Worm (Caenorhabditis elegans) whole organism, L3 larva: ENCODE results near the gene glb-2.

Experiments used
- R02D3.7 ChIP-seq: fragments of 150-350 bp; optimal IDR thresholded peaks from 2 replicates; lab custom pipeline; 2014; ENCODE audit warnings: missing biosample characterization, missing genetic modification characterization
- ama-1 ChIP-seq: fragments of 150-350 bp; optimal IDR thresholded peaks from 2 replicates; lab custom pipeline; 2018
- ceh-16 ChIP-seq: sonication (generic microtip); optimal IDR thresholded peaks from 2 replicates; lab custom pipeline; 2017; ENCODE audit warnings: missing biosample characterization, missing genetic modification characterization
- ceh-28 ChIP-seq: fragments of 150-350 bp; optimal IDR thresholded peaks from 2 replicates; lab custom pipeline; 2014; ENCODE audit warnings: missing biosample characterization, missing genetic modification reagents, missing genetic modification characterization
- ceh-82 ChIP-seq: fragments of 150-350 bp; optimal IDR thresholded peaks from 2 replicates; lab custom pipeline; 2014; ENCODE audit warnings: missing biosample characterization, missing genetic modification characterization
- ceh-9 ChIP-seq: sonication (generic microtip); optimal IDR thresholded peaks from 2 replicates; lab custom pipeline; 2018; ENCODE audit warnings: missing biosample characterization, missing genetic modification characterization
- egl-27 ChIP-seq: sonication (generic microtip); optimal IDR thresholded peaks from 4 replicates; lab custom pipeline; 2017; ENCODE audit warnings: missing biosample characterization, missing genetic modification reagents, missing genetic modification characterization
- egl-5 ChIP-seq: fragments of 150-350 bp; optimal IDR thresholded peaks from 2 replicates; lab custom pipeline; 2017; ENCODE audit warnings: missing biosample characterization, missing genetic modification reagents, missing genetic modification characterization, inconsistent platforms
- elt-1 ChIP-seq: fragments of 150-350 bp; optimal IDR thresholded peaks from 2 replicates; lab custom pipeline; 2014; ENCODE audit warnings: missing biosample characterization, missing genetic modification characterization
- elt-3 ChIP-seq, 3 experiments: fragments of 150-350 bp in 1 of 3; sonication (generic microtip) in 2 of 3; optimal IDR thresholded peaks; 2 replicates in 2 of 3; 4 replicates in 1 of 3; lab custom pipeline; 2014 to 2017; ENCODE audit warnings: missing biosample characterization in 3 of 3, missing genetic modification characterization in 3 of 3
- eor-1 ChIP-seq, 2 experiments: fragments of 150-350 bp; optimal IDR thresholded peaks; 2 replicates each; lab custom pipeline; 2014 to 2018; ENCODE audit warnings: missing biosample characterization in 2 of 2, missing genetic modification characterization in 2 of 2
- fkh-10 ChIP-seq: sonication (generic microtip); optimal IDR thresholded peaks from 2 replicates; lab custom pipeline; 2017; ENCODE audit warnings: missing biosample characterization, missing genetic modification reagents, missing genetic modification characterization
- fkh-2 ChIP-seq: fragments of 150-350 bp; optimal IDR thresholded peaks from 2 replicates; lab custom pipeline; 2014; ENCODE audit warnings: missing biosample characterization, missing genetic modification reagents, missing genetic modification characterization
- fos-1 ChIP-seq: fragments of 150-350 bp; optimal IDR thresholded peaks from 2 replicates; lab custom pipeline; 2014; ENCODE audit warnings: missing biosample characterization, missing genetic modification characterization
- hmg-11 ChIP-seq: sonication (generic microtip); optimal IDR thresholded peaks from 2 replicates; lab custom pipeline; 2016; ENCODE audit warnings: missing genetic modification characterization, missing compliant biosample characterization
- jun-1 ChIP-seq: fragments of 150-350 bp; optimal IDR thresholded peaks from 2 replicates; lab custom pipeline; 2014; ENCODE audit warnings: missing biosample characterization, missing genetic modification reagents, missing genetic modification characterization
- lin-15B ChIP-seq: fragments of 150-350 bp; optimal IDR thresholded peaks from 2 replicates; lab custom pipeline; 2014; ENCODE audit warnings: missing biosample characterization, missing genetic modification characterization
- mdl-1 ChIP-seq: fragments of 150-350 bp; optimal IDR thresholded peaks from 2 replicates; lab custom pipeline; 2014; ENCODE audit warnings: missing biosample characterization, missing genetic modification characterization
- mml-1 ChIP-seq: fragments of 150-350 bp; sonication (generic microtip); optimal IDR thresholded peaks from 3 replicates; lab custom pipeline; 2014; ENCODE audit warnings: missing biosample characterization, missing genetic modification characterization
- nfya-1 ChIP-seq: sonication (generic microtip); optimal IDR thresholded peaks from 2 replicates; lab custom pipeline; 2017; ENCODE audit warnings: missing genetic modification characterization, mild to moderate bottlenecking, missing compliant biosample characterization, antibody characterized with exemption, moderate library complexity; ENCODE audit not compliant: insufficient read depth
- nhr-11 ChIP-seq: fragments of 150-350 bp; optimal IDR thresholded peaks from 2 replicates; lab custom pipeline; 2014; ENCODE audit warnings: missing biosample characterization, missing genetic modification characterization
- nhr-12 ChIP-seq: fragments of 150-350 bp; optimal IDR thresholded peaks from 2 replicates; lab custom pipeline; 2014; ENCODE audit warnings: missing biosample characterization, missing genetic modification characterization
- nhr-25 ChIP-seq: sonication (generic microtip); optimal IDR thresholded peaks from 2 replicates; lab custom pipeline; 2017; ENCODE audit warnings: missing biosample characterization, missing genetic modification characterization
- nhr-43 ChIP-seq: sonication (generic microtip); optimal IDR thresholded peaks from 2 replicates; lab custom pipeline; 2016; ENCODE audit warnings: mild to moderate bottlenecking, missing genetic modification characterization, missing compliant biosample characterization; ENCODE audit not compliant: poor library complexity, severe bottlenecking
- nhr-76 ChIP-seq: fragments of 150-350 bp; sonication (generic microtip); optimal IDR thresholded peaks from 5 replicates; lab custom pipeline; 2014; ENCODE audit warnings: missing biosample characterization, missing genetic modification characterization
- nhr-77 ChIP-seq: fragments of 150-350 bp; optimal IDR thresholded peaks from 2 replicates; lab custom pipeline; 2014; ENCODE audit warnings: missing biosample characterization, missing genetic modification characterization
- sea-2 ChIP-seq: fragments of 150-350 bp; sonication (generic microtip); optimal IDR thresholded peaks from 4 replicates; lab custom pipeline; 2014; ENCODE audit warnings: missing biosample characterization, missing genetic modification reagents, missing genetic modification characterization
- skn-1 ChIP-seq: fragments of 150-350 bp; optimal IDR thresholded peaks from 2 replicates; lab custom pipeline; 2014; ENCODE audit warnings: missing biosample characterization, missing genetic modification characterization
- unc-39 ChIP-seq: sonication (generic microtip); optimal IDR thresholded peaks from 4 replicates; lab custom pipeline; 2017; ENCODE audit warnings: missing biosample characterization, missing genetic modification characterization
- zag-1 ChIP-seq: fragments of 150-350 bp; optimal IDR thresholded peaks from 2 replicates; lab custom pipeline; 2014; ENCODE audit warnings: missing biosample characterization, missing genetic modification characterization

Gene glb-2

DNA sequence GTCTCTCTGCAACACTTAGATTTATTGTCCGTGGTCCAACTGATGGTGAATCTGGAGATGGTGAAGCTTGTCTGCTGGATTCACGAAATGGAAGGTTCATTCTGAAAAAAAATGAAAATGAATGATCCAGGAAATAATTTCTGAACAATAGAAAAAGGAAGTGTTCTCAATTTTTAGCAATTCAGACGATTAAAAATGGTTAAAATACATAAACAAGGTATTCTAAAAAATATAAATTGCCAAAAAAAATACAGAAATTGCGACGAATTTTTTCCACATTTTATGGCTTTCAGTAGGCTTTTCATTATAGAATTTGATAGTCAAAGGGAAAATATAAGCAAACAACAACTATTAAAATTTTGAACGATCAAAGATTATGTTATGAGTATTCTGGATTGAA lies at the start of gene glb-2:
Gene glb-2, minus strand, starts transcription at position 101 of the 400 bp plus-strand sequence.
- TF ChIP-seq ceh-9 (no peak), nhr-77 (tag; lab: Kevin White, UChicago) (no peak), jun-1 (tag; lab: Kevin White, UChicago) (no peak), fkh-10 (GFP tag; lab: Kevin White, UChicago) (no peak), nfya-1 (tag; lab: Kevin White, UChicago) (no peak), elt-3 (tag; optimal IDR thresholded peaks at IDR 0.05; lab: Kevin White, UChicago) (no peak), nhr-76 (no peak), egl-27 (tag; lab: Kevin White, UChicago) (no peak), R02D3.7 (tag; lab: Kevin White, UChicago) (no peak), egl-5 (tag; lab: Kevin White, UChicago) (no peak), hmg-11 (tag; lab: Kevin White, UChicago) (no peak), mdl-1 (tag; lab: Kevin White, UChicago) (no peak), nhr-12 (no peak), ama-1 (no peak), eor-1 (tag; optimal IDR thresholded peaks at IDR 0.05; lab: Kevin White, UChicago) (no peak), skn-1 (tag; lab: Kevin White, UChicago) (no peak), ceh-28 (tag; lab: Kevin White, UChicago) (no peak), nhr-43 (tag; lab: Kevin White, UChicago) (no peak), elt-1 (tag; lab: Kevin White, UChicago) (no peak)

ce11 chrIV:7312620-7313194 lies 49.7 kb upstream of the glb-2 start:
- TF ChIP-seq fkh-2 (no peak), ama-1 (no peak), nhr-11 (tag; lab: Kevin White, UChicago) (no peak), hmg-11 (tag; lab: Kevin White, UChicago) (no peak), ceh-9 (no peak), egl-5 (tag; lab: Kevin White, UChicago) (no peak), eor-1 (tag; optimal IDR thresholded peaks at IDR 0.05; lab: Kevin White, UChicago) (no peak), sea-2 (GFP tag; lab: Kevin White, UChicago) (no peak)

ce11 chrIV:7310842-7311241 lies 47.8 kb upstream of the glb-2 start:
- no peak for TF ChIP-seq nhr-77 (tag; lab: Kevin White, UChicago)
- TF ChIP-seq ama-1, result peak; percentile 17

ce11 chrIV:7310410-7310809 lies 47.4 kb upstream of the glb-2 start, which contains the start of gene grl-4:
Gene grl-4, minus strand, starts transcription at chrIV:7310760.
- TF ChIP-seq ceh-16 (tag; lab: Kevin White, UChicago) (no peak), egl-5 (tag; lab: Kevin White, UChicago) (no peak), nhr-25 (tag; lab: Kevin White, UChicago) (no peak), ceh-82 (tag; lab: Kevin White, UChicago) (no peak), zag-1 (tag; lab: Kevin White, UChicago) (no peak), hmg-11 (tag; lab: Kevin White, UChicago) (no peak), fos-1 (tag; lab: Kevin White, UChicago) (no peak)

ce11 chrIV:7309678-7310077 lies 46.6 kb upstream of the glb-2 start:
- peak; percentile 79 for TF ChIP-seq nhr-25 (tag; lab: Kevin White, UChicago)
- no peak for TF ChIP-seq fkh-10 (GFP tag; lab: Kevin White, UChicago)
- peak; percentile 14 for TF ChIP-seq ama-1

- TF ChIP-seq mml-1 (tag; lab: Kevin White, UChicago), result no peak
- TF ChIP-seq nhr-43 (tag; lab: Kevin White, UChicago), result no peak
- TF ChIP-seq unc-39 (tag; lab: Kevin White, UChicago), result no peak
- no peak for TF ChIP-seq lin-15B (tag; lab: Kevin White, UChicago)
- TF ChIP-seq nhr-77 (tag; lab: Kevin White, UChicago), result no peak
- TF ChIP-seq egl-27 (tag; lab: Kevin White, UChicago), result no peak
These were observed 45.9 kb upstream of the glb-2 start, which contains the start of gene F42C5.6 for ce11 chrIV:7308974-7309373. Gene F42C5.6, minus strand, starts transcription at chrIV:7309074.
